Fruit fly (Drosophila melanogaster): ENCODE results near the gene CG42751.

CG42751 gene

dm6 chr2L:11878812-11879328 is 25.6 kb downstream of the CG42751 start:
- no peak for TF ChIP-seq noc (tag; optimal IDR thresholded peaks at IDR 0.05)

DNA sequence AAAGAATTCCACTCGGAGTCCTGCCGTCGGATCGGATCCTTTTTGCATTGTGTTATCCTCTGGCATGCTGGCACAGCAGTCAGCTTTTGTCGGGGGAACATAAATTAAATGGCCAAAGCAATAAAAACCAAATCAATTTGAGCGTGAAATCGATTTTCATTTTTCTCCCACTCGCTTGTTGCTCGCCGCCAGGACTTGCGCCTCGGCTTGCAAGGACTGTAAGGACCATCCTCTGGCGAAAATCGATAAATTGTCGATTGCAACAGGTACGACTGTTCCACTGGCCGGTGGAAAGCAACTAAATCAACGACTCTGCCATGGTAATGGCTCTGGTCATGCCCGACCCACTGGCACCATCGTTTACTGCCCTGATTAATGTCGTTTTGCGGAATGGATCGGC is 40.0 kb downstream of the CG42751 start:
- TF ChIP-seq noc (tag; optimal IDR thresholded peaks at IDR 0.05), result no peak

dm6 chr2L:11902483-11902882 is 49.3 kb downstream of the CG42751 start:
- no peak for TF ChIP-seq noc (tag; optimal IDR thresholded peaks at IDR 0.05)

dm6 chr2L:11903335-11903734 is 50.1 kb downstream of the CG42751 start:
- no peak for TF ChIP-seq noc (tag; optimal IDR thresholded peaks at IDR 0.05)

Measured in whole organism, larva.